Fruit fly (Drosophila melanogaster) whole organism, embryonic: ENCODE measurements around the gene CG5172.
A peak's percentile ranks its signal among the peaks of the same experiment; 100 is the strongest.

Experiments
- B-H1 ChIP-seq: fragments of 200-800 bp; sonication (Bioruptor generic); IDR thresholded peaks from 3 replicates; pipeline ENCODE4 v1.3.6; 2022; ENCODE audit warnings: missing biosample characterization, missing genetic modification characterization
- BEAF-32 ChIP-seq: fragments of 200-800 bp; sonication (Bioruptor generic); optimal IDR thresholded peaks from 3 replicates; lab custom pipeline; 2017; ENCODE audit warnings: missing biosample characterization, missing genetic modification characterization, mild to moderate bottlenecking, moderate library complexity, missing genetic modification reagents
- Blimp-1 ChIP-seq: fragments of 200-800 bp; sonication (Bioruptor generic); optimal IDR thresholded peaks from 3 replicates; lab custom pipeline; 2018; ENCODE audit warnings: missing biosample characterization, missing genetic modification characterization, mild to moderate bottlenecking, moderate library complexity, missing genetic modification reagents
- CG11695 ChIP-seq: fragments of 200-800 bp; sonication (Bioruptor generic); IDR thresholded peaks from 3 replicates; pipeline ENCODE4 v1.3.6; 2022; ENCODE audit warnings: missing biosample characterization, missing genetic modification characterization
- CG11723 ChIP-seq: fragments of 200-800 bp; sonication (Bioruptor generic); optimal IDR thresholded peaks from 2 replicates; lab custom pipeline; 2017; ENCODE audit warnings: missing biosample characterization, mild to moderate bottlenecking, missing genetic modification characterization
- CG12744 ChIP-seq: fragments of 200-800 bp; sonication (Bioruptor generic); optimal IDR thresholded peaks from 2 replicates; lab custom pipeline; 2016; ENCODE audit warnings: missing biosample characterization, missing genetic modification characterization
- CG13624 ChIP-seq: fragments of 200-800 bp; sonication (Bioruptor generic); optimal IDR thresholded peaks from 2 replicates; lab custom pipeline; 2016; ENCODE audit warnings: missing biosample characterization, missing genetic modification characterization
- CG13894 ChIP-seq: fragments of 200-800 bp; sonication (Bioruptor generic); optimal IDR thresholded peaks from 3 replicates; lab custom pipeline; 2018; ENCODE audit warnings: missing biosample characterization, mild to moderate bottlenecking, missing genetic modification characterization, moderate library complexity
- CG15601 ChIP-seq: fragments of 200-800 bp; sonication (Bioruptor generic); optimal IDR thresholded peaks from 3 replicates; lab custom pipeline; 2019; ENCODE audit warnings: missing biosample characterization, mild to moderate bottlenecking, missing genetic modification characterization, moderate library complexity
- CG1602 ChIP-seq: fragments of 200-800 bp; sonication (Bioruptor generic); optimal IDR thresholded peaks from 3 replicates; lab custom pipeline; 2016; ENCODE audit warnings: missing biosample characterization, missing genetic modification characterization
- CG17912 ChIP-seq: fragments of 200-800 bp; sonication (Bioruptor generic); optimal IDR thresholded peaks from 2 replicates; lab custom pipeline; 2018; ENCODE audit warnings: missing biosample characterization, mild to moderate bottlenecking, missing genetic modification characterization
- CG18262 ChIP-seq: fragments of 200-800 bp; optimal IDR thresholded peaks from 3 replicates; lab custom pipeline; 2019; ENCODE audit warnings: missing biosample characterization, mild to moderate bottlenecking, missing genetic modification characterization, moderate library complexity
- CG31388 ChIP-seq: fragments of 200-800 bp; sonication (Bioruptor generic); optimal IDR thresholded peaks from 2 replicates; lab custom pipeline; 2016; ENCODE audit warnings: missing biosample characterization, missing genetic modification characterization
- CG32772 ChIP-seq: fragments of 200-800 bp; sonication (Bioruptor generic); IDR thresholded peaks from 2 replicates; pipeline ENCODE4 v1.3.6; 2022; ENCODE audit warnings: missing biosample characterization, missing genetic modification characterization
- CG3281 ChIP-seq: fragments of 200-800 bp; sonication (Bioruptor generic); optimal IDR thresholded peaks from 3 replicates; lab custom pipeline; 2017; ENCODE audit warnings: missing biosample characterization, mild to moderate bottlenecking, missing genetic modification characterization
- CG4282 ChIP-seq: fragments of 200-800 bp; sonication (Bioruptor generic); optimal IDR thresholded peaks from 2 replicates; lab custom pipeline; 2016; ENCODE audit warnings: missing biosample characterization, missing genetic modification characterization
- CG7357 ChIP-seq: fragments of 200-800 bp; sonication (Bioruptor generic); IDR thresholded peaks from 3 replicates; pipeline ENCODE4 v1.3.6; 2022; ENCODE audit warnings: missing biosample characterization, missing genetic modification characterization
- CG7839 ChIP-seq: fragments of 200-800 bp; sonication (Bioruptor generic); optimal IDR thresholded peaks from 3 replicates; lab custom pipeline; 2018; ENCODE audit warnings: missing biosample characterization, mild to moderate bottlenecking, missing genetic modification characterization, moderate library complexity
- CG7928 ChIP-seq: fragments of 200-800 bp; sonication (Bioruptor generic); optimal IDR thresholded peaks from 2 replicates; lab custom pipeline; 2017; ENCODE audit warnings: missing biosample characterization, mild to moderate bottlenecking, missing genetic modification characterization
- CG9727 ChIP-seq: fragments of 200-800 bp; sonication (Bioruptor generic); optimal IDR thresholded peaks from 3 replicates; lab custom pipeline; 2017; ENCODE audit warnings: missing biosample characterization, mild to moderate bottlenecking, missing genetic modification characterization
- CG9932 ChIP-seq: fragments of 200-800 bp; sonication (Bioruptor generic); IDR thresholded peaks from 2 replicates; pipeline ENCODE4 v1.3.6; 2022; ENCODE audit warnings: missing biosample characterization, missing genetic modification characterization
- CoRest ChIP-seq: fragments of 200-800 bp; sonication (Bioruptor generic); optimal IDR thresholded peaks from 3 replicates; lab custom pipeline; 2018; ENCODE audit warnings: missing biosample characterization, mild to moderate bottlenecking, missing genetic modification characterization, moderate library complexity
- Dbx ChIP-seq: fragments of 200-800 bp; sonication (Bioruptor generic); IDR thresholded peaks from 3 replicates; pipeline ENCODE4 v1.3.6; 2022; ENCODE audit warnings: missing biosample characterization, missing genetic modification characterization
- E2f2 ChIP-seq: fragments of 200-800 bp; sonication (Bioruptor generic); IDR thresholded peaks from 2 replicates; pipeline ENCODE4 v1.3.6; 2022; ENCODE audit warnings: missing biosample characterization, missing genetic modification characterization
- Fer2 ChIP-seq: fragments of 200-800 bp; sonication (Bioruptor generic); optimal IDR thresholded peaks from 2 replicates; lab custom pipeline; 2018; ENCODE audit warnings: missing biosample characterization, mild to moderate bottlenecking, missing genetic modification characterization, moderate library complexity
- HLH4C ChIP-seq: fragments of 200-800 bp; sonication (Bioruptor generic); IDR thresholded peaks from 3 replicates; pipeline ENCODE4 v1.3.6; 2022; ENCODE audit warnings: missing biosample characterization, missing genetic modification characterization; ENCODE audit not compliant: partially characterized antibody
- MTF-1 ChIP-seq: fragments of 200-800 bp; sonication (Bioruptor generic); optimal IDR thresholded peaks from 2 replicates; lab custom pipeline; 2018; ENCODE audit warnings: missing biosample characterization, mild to moderate bottlenecking, missing genetic modification characterization, borderline replicate concordance
- Meics ChIP-seq: fragments of 200-800 bp; sonication (Bioruptor generic); optimal IDR thresholded peaks from 2 replicates; lab custom pipeline; 2017; ENCODE audit warnings: missing biosample characterization, mild to moderate bottlenecking, missing genetic modification characterization
- Mrtf ChIP-seq: fragments of 200-800 bp; sonication (Bioruptor generic); IDR thresholded peaks from 3 replicates; pipeline ENCODE4 v1.3.6; 2022; ENCODE audit warnings: missing biosample characterization, missing genetic modification characterization
- NFAT ChIP-seq: fragments of 200-800 bp; sonication (Bioruptor generic); IDR thresholded peaks from 2 replicates; pipeline ENCODE4 v1.3.6; 2022; ENCODE audit warnings: missing biosample characterization, missing genetic modification characterization
- Oli ChIP-seq: fragments of 200-800 bp; sonication (Bioruptor generic); optimal IDR thresholded peaks from 2 replicates; lab custom pipeline; 2018; ENCODE audit warnings: missing biosample characterization, mild to moderate bottlenecking, missing genetic modification characterization, moderate library complexity
- Pdp1 ChIP-seq, 2 experiments: fragments of 200-800 bp; sonication (Bioruptor generic); optimal IDR thresholded peaks; 3 replicates each; lab custom pipeline; 2016; ENCODE audit warnings: missing biosample characterization in 2 of 2, missing genetic modification characterization in 2 of 2, mild to moderate bottlenecking in 1 of 2, moderate library complexity in 1 of 2
- Sox100B ChIP-seq: fragments of 200-800 bp; sonication (Bioruptor generic); optimal IDR thresholded peaks from 3 replicates; lab custom pipeline; 2018; ENCODE audit warnings: missing biosample characterization, mild to moderate bottlenecking, missing genetic modification characterization
- Trl ChIP-seq, 3 experiments: fragments of >200 bp in 2 of 3; fragments of 200-800 bp in 1 of 3; sonication (Bioruptor generic) in 1 of 3; optimal IDR thresholded peaks; 2 replicates in 1 of 3; 3 replicates in 2 of 3; lab custom pipeline; 2016 to 2017; ENCODE audit warnings: missing biosample characterization in 1 of 3, missing genetic modification characterization in 1 of 3
- ap ChIP-seq: fragments of 200-800 bp; sonication (Bioruptor generic); IDR thresholded peaks from 2 replicates; pipeline ENCODE4 v1.3.6; 2022; ENCODE audit warnings: missing biosample characterization, missing genetic modification characterization
- bcd ChIP-seq: fragments of 200-800 bp; sonication (Bioruptor generic); optimal IDR thresholded peaks from 2 replicates; lab custom pipeline; 2017; ENCODE audit warnings: missing biosample characterization, mild to moderate bottlenecking, missing genetic modification characterization
- bigmax ChIP-seq: fragments of 200-800 bp; sonication (Bioruptor generic); optimal IDR thresholded peaks from 2 replicates; lab custom pipeline; 2018; ENCODE audit warnings: missing biosample characterization, mild to moderate bottlenecking, missing genetic modification characterization
- chif ChIP-seq, 2 experiments: fragments of 200-800 bp; sonication (Bioruptor generic); optimal IDR thresholded peaks; 3 replicates each; lab custom pipeline; 2016; ENCODE audit warnings: missing biosample characterization in 2 of 2, missing genetic modification characterization in 2 of 2
- cwo ChIP-seq: fragments of 200-800 bp; sonication (Bioruptor generic); optimal IDR thresholded peaks from 3 replicates; lab custom pipeline; 2017; ENCODE audit warnings: missing biosample characterization, missing genetic modification characterization, mild to moderate bottlenecking, moderate library complexity, missing genetic modification reagents
- eyg ChIP-seq: fragments of 200-800 bp; sonication (Bioruptor generic); optimal IDR thresholded peaks from 3 replicates; lab custom pipeline; 2016; ENCODE audit warnings: missing biosample characterization, missing genetic modification characterization
- fd102C ChIP-seq: fragments of 200-800 bp; sonication (Bioruptor generic); optimal IDR thresholded peaks from 2 replicates; lab custom pipeline; 2018; ENCODE audit warnings: missing biosample characterization, mild to moderate bottlenecking, missing genetic modification characterization, moderate library complexity
- insv ChIP-seq, 2 experiments: fragments of 200-800 bp; sonication (Bioruptor generic); optimal IDR thresholded peaks; 3 replicates each; lab custom pipeline; 2016 to 2018; ENCODE audit warnings: missing biosample characterization in 2 of 2, missing genetic modification characterization in 2 of 2
- jing ChIP-seq: fragments of 200-800 bp; sonication (Bioruptor generic); optimal IDR thresholded peaks from 2 replicates; lab custom pipeline; 2018; ENCODE audit warnings: missing biosample characterization, mild to moderate bottlenecking, missing genetic modification characterization
- lilli ChIP-seq: fragments of 200-800 bp; sonication (Bioruptor generic); optimal IDR thresholded peaks from 3 replicates; lab custom pipeline; 2016; ENCODE audit warnings: missing biosample characterization, missing genetic modification characterization
- nau ChIP-seq: fragments of 200-800 bp; sonication (Bioruptor generic); optimal IDR thresholded peaks from 3 replicates; lab custom pipeline; 2017; ENCODE audit warnings: missing biosample characterization, mild to moderate bottlenecking, missing genetic modification characterization, missing genetic modification reagents
- nerfin-2 ChIP-seq: fragments of 200-800 bp; sonication (Bioruptor generic); IDR thresholded peaks from 2 replicates; pipeline ENCODE4 v1.3.6; 2022; ENCODE audit warnings: missing biosample characterization, missing genetic modification characterization; ENCODE audit not compliant: partially characterized antibody
- row ChIP-seq: fragments of 200-800 bp; sonication (Bioruptor generic); IDR thresholded peaks from 3 replicates; pipeline ENCODE4 v1.3.6; 2022; ENCODE audit warnings: missing biosample characterization, missing genetic modification characterization
- run ChIP-seq: fragments of 200-800 bp; sonication (Bioruptor generic); optimal IDR thresholded peaks from 3 replicates; lab custom pipeline; 2018; ENCODE audit warnings: missing biosample characterization, mild to moderate bottlenecking, missing genetic modification characterization
- seq ChIP-seq: fragments of 200-800 bp; sonication (Bioruptor generic); IDR thresholded peaks from 2 replicates; pipeline ENCODE4 v1.3.6; 2022; ENCODE audit warnings: missing biosample characterization, missing genetic modification characterization
- sqz ChIP-seq: fragments of 200-800 bp; sonication (Bioruptor generic); optimal IDR thresholded peaks from 3 replicates; lab custom pipeline; 2018; ENCODE audit warnings: missing biosample characterization, mild to moderate bottlenecking, missing genetic modification characterization
- vvl ChIP-seq: fragments of 200-800 bp; sonication (Bioruptor generic); IDR thresholded peaks from 2 replicates; pipeline ENCODE4 v1.3.6; 2022; ENCODE audit warnings: missing biosample characterization, missing genetic modification characterization
- wor ChIP-seq: fragments of 200-800 bp; sonication (Bioruptor generic); IDR thresholded peaks from 2 replicates; pipeline ENCODE4 v1.3.6; 2022; ENCODE audit warnings: missing biosample characterization, missing genetic modification characterization

CG5172 gene

DNA sequence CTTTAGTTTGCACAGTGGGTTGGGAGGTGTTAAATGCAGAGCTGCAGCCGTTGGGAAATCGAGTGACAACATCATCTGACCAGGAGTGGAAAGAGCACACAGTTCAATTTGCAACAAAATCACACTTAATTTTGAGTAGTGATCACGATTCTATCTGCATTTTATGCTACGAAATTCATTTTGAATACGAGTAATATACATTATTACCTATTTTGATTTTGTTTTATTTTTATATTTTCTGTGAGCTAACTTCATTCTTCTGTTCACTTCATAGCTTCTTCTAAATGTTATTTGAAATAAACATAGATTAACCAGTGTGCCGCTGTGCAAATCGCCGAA is 5.4 kb downstream of the CG5172 start, which contains the start of gene CG10598 (continued):
- TF ChIP-seq CG4282 (no peak), lilli (peak; percentile 9), run (no peak), jing (GFP tag; lab: Kevin White, UChicago) (no peak), CG15601 (tag; lab: Kevin White, UChicago) (no peak), Blimp-1 (no peak), CG3281 (GFP tag; lab: Kevin White, UChicago) (peak; percentile 12), CG7839 (tag; lab: Kevin White, UChicago) (peak; percentile 37), CG1602 (GFP tag; lab: Kevin White, UChicago) (no peak), CG11695 (GFP tag; lab: Robert Waterston, UW) (0 out of 3 replicates have a peak, but pooled peaks have one; percentile 31), insv (GFP tag; optimal IDR thresholded peaks at IDR 0.05; lab: Kevin White, UChicago) (no peak), bcd (GFP tag; lab: Kevin White, UChicago) (peak; percentile 5), CG18262 (tag; lab: Kevin White, UChicago) (no peak), Meics (peak; percentile 25), sqz (GFP tag; lab: Kevin White, UChicago) (no peak), nau (GFP tag; lab: Kevin White, UChicago) (no peak), CG7928 (GFP tag; lab: Kevin White, UChicago) (no peak), cwo (GFP tag; lab: Kevin White, UChicago) (peak; percentile 1), Mrtf (GFP tag; lab: Robert Waterston, UW) (no peak), Pdp1 (GFP tag; optimal IDR thresholded peaks at IDR 0.05; lab: Kevin White, UChicago) (peak in 1 of 2 experiments; percentile 1), CoRest (tag; lab: Kevin White, UChicago) (peak; percentile 24), CG12744 (GFP tag; lab: Kevin White, UChicago) (no peak), NFAT (GFP tag; lab: Robert Waterston, UW) (no peak), ap (GFP tag; lab: Robert Waterston, UW) (no peak), eyg (GFP tag; lab: Kevin White, UChicago) (no peak), CG17912 (GFP tag; lab: Kevin White, UChicago) (no peak), wor (GFP tag; lab: Robert Waterston, UW) (no peak), Sox100B (no peak), CG31388 (GFP tag; lab: Kevin White, UChicago) (no peak), E2f2 (no peak), B-H1 (no peak), chif (GFP tag; optimal IDR thresholded peaks at IDR 0.05; lab: Kevin White, UChicago) (no peak), seq (GFP tag; lab: Robert Waterston, UW) (peak; percentile 41; the same call in 1 of the 2 replicates), bigmax (GFP tag; lab: Kevin White, UChicago) (no peak), row (GFP tag; lab: Robert Waterston, UW) (0 out of 3 replicates have a peak, but pooled peaks have one; percentile 32), CG9932 (peak; percentile 43; the same call in 1 of the 2 replicates), Trl (optimal IDR thresholded peaks at IDR 0.05; lab: Kevin White, UChicago) (no peak), Trl (GFP tag; optimal IDR thresholded peaks at IDR 0.05; lab: Kevin White, UChicago) (no peak), MTF-1 (GFP tag; lab: Kevin White, UChicago) (no peak), CG32772 (GFP tag; lab: Robert Waterston, UW) (0 out of 2 replicates have a peak, but pooled peaks have one; percentile 15), Oli (peak; percentile 8), CG11723 (no peak)

DNA sequence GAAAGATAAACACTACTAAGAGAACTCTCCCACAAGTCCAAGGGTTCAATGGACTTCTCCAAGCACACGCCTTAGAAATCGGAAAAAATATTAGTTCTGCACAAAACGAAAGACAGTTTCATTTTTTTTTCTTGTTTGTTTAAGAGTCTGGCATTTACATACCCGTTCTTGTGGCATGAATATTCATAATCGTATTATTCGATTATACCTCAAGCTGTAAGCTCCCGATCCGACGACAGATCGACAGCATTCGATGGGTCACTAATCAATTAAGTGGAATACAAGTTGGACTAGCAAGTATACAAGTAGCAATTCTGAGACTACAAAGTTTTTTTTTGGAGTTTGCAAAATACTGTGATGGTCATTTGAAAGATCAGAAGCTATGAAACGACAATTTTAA is 6.2 kb downstream of the CG5172 start:
- TF ChIP-seq Dbx: no peak
- no peak for TF ChIP-seq CG7357 (GFP tag; lab: Robert Waterston, UW)
- TF ChIP-seq CG13894 (tag; lab: Kevin White, UChicago): peak; percentile 88
- no peak for TF ChIP-seq BEAF-32 (GFP tag; lab: Kevin White, UChicago)
- no peak for TF ChIP-seq Fer2 (tag; lab: Kevin White, UChicago)
- TF ChIP-seq HLH4C (GFP tag; lab: Robert Waterston, UW): no peak
- TF ChIP-seq CG13624 (GFP tag; lab: Kevin White, UChicago): no peak
- no peak for TF ChIP-seq fd102C
- TF ChIP-seq nerfin-2 (GFP tag; lab: Robert Waterston, UW): no peak
- 0 out of 2 replicates have a peak, but pooled peaks have one; percentile 35 for TF ChIP-seq vvl (GFP tag; lab: Robert Waterston, UW)
- TF ChIP-seq CG9727: no peak
